Fruit fly (Drosophila melanogaster) whole organism, embryonic: ENCODE results near the gene CG32668.

Experiments used
- Ada2b ChIP-seq: fragments of 200-800 bp; sonication (Bioruptor generic); IDR thresholded peaks from 2 replicates; pipeline ENCODE4 v1.3.6; 2022; ENCODE audit warnings: missing biosample characterization, missing genetic modification characterization
- Blimp-1 ChIP-seq: fragments of 200-800 bp; sonication (Bioruptor generic); optimal IDR thresholded peaks from 3 replicates; lab custom pipeline; 2018; ENCODE audit warnings: missing biosample characterization, missing genetic modification characterization, mild to moderate bottlenecking, moderate library complexity, missing genetic modification reagents
- CG11093 ChIP-seq: fragments of 200-800 bp; sonication (Bioruptor generic); IDR thresholded peaks from 3 replicates; pipeline ENCODE4 v1.3.6; 2022; ENCODE audit warnings: missing biosample characterization, missing genetic modification characterization
- CG12391 ChIP-seq: fragments of 200-800 bp; sonication (Bioruptor generic); optimal IDR thresholded peaks from 3 replicates; lab custom pipeline; 2018; ENCODE audit warnings: missing biosample characterization, mild to moderate bottlenecking, missing genetic modification characterization, moderate library complexity
- CG14441 ChIP-seq: fragments of 200-800 bp; sonication (Bioruptor generic); IDR thresholded peaks from 2 replicates; pipeline ENCODE4 v1.3.6; 2022; ENCODE audit warnings: missing biosample characterization, missing genetic modification characterization
- CG17361 ChIP-seq: fragments of 200-800 bp; sonication (Bioruptor generic); IDR thresholded peaks from 3 replicates; pipeline ENCODE4 v1.3.6; 2022; ENCODE audit warnings: missing biosample characterization, missing genetic modification characterization
- CG32767 ChIP-seq: fragments of 200-800 bp; sonication (Bioruptor generic); IDR thresholded peaks from 2 replicates; pipeline ENCODE4 v1.3.6; 2022; ENCODE audit warnings: missing biosample characterization, missing genetic modification characterization
- CG3281 ChIP-seq: fragments of 200-800 bp; sonication (Bioruptor generic); optimal IDR thresholded peaks from 3 replicates; lab custom pipeline; 2017; ENCODE audit warnings: missing biosample characterization, mild to moderate bottlenecking, missing genetic modification characterization
- CG4328 ChIP-seq: fragments of 200-800 bp; sonication (Bioruptor generic); optimal IDR thresholded peaks from 3 replicates; lab custom pipeline; 2017; ENCODE audit warnings: missing biosample characterization, missing genetic modification reagents, missing genetic modification characterization
- CG4424 ChIP-seq: fragments of 200-800 bp; sonication (Bioruptor generic); optimal IDR thresholded peaks from 3 replicates; lab custom pipeline; 2016; ENCODE audit warnings: missing biosample characterization, missing genetic modification characterization
- CG4707 ChIP-seq: fragments of 200-800 bp; sonication (Bioruptor generic); optimal IDR thresholded peaks from 2 replicates; lab custom pipeline; 2018; ENCODE audit warnings: missing biosample characterization, mild to moderate bottlenecking, missing genetic modification characterization, moderate library complexity
- CG5180 ChIP-seq: fragments of 200-800 bp; sonication (Bioruptor generic); optimal IDR thresholded peaks from 3 replicates; lab custom pipeline; 2017; ENCODE audit warnings: missing biosample characterization, missing genetic modification characterization, mild to moderate bottlenecking, moderate library complexity, missing genetic modification reagents
- CG8388 ChIP-seq: fragments of 200-800 bp; sonication (Bioruptor generic); optimal IDR thresholded peaks from 2 replicates; lab custom pipeline; 2019; ENCODE audit warnings: missing biosample characterization, mild to moderate bottlenecking, missing genetic modification characterization, moderate library complexity
- CG8765 ChIP-seq: fragments of 200-800 bp; sonication (Bioruptor generic); IDR thresholded peaks from 2 replicates; pipeline ENCODE4 v1.3.6; 2022; ENCODE audit warnings: missing biosample characterization, missing genetic modification characterization
- CG9215 ChIP-seq: fragments of 200-800 bp; sonication (Bioruptor generic); IDR thresholded peaks from 2 replicates; pipeline ENCODE4 v1.3.6; 2022; ENCODE audit warnings: missing biosample characterization, missing genetic modification characterization
- CkIIα-i1 ChIP-seq: fragments of 200-800 bp; sonication (Bioruptor generic); IDR thresholded peaks from 2 replicates; pipeline ENCODE4 v1.3.6; 2022; ENCODE audit warnings: missing biosample characterization, missing genetic modification characterization
- D19A ChIP-seq: fragments of 200-800 bp; optimal IDR thresholded peaks from 3 replicates; lab custom pipeline; 2019; ENCODE audit warnings: missing biosample characterization, mild to moderate bottlenecking, missing genetic modification characterization, moderate library complexity
- Dip3 ChIP-seq: fragments of 200-800 bp; sonication (Bioruptor generic); optimal IDR thresholded peaks from 3 replicates; lab custom pipeline; 2016; ENCODE audit warnings: missing biosample characterization, missing genetic modification characterization
- Dref ChIP-seq: fragments of 200-800 bp; sonication (Bioruptor generic); IDR thresholded peaks from 2 replicates; pipeline ENCODE4 v1.3.6; 2022; ENCODE audit warnings: missing biosample characterization, missing genetic modification characterization
- Gug ChIP-seq: fragments of 200-800 bp; sonication (Bioruptor generic); IDR thresholded peaks from 4 replicates; pipeline ENCODE4 v1.3.6; 2022; ENCODE audit warnings: missing biosample characterization, missing genetic modification characterization
- Hmx ChIP-seq: fragments of 200-800 bp; sonication (Bioruptor generic); optimal IDR thresholded peaks from 2 replicates; lab custom pipeline; 2016; ENCODE audit warnings: missing biosample characterization, missing genetic modification characterization
- Max ChIP-seq: fragments of 200-800 bp; sonication (Bioruptor generic); optimal IDR thresholded peaks from 2 replicates; lab custom pipeline; 2016; ENCODE audit warnings: missing biosample characterization, mild to moderate bottlenecking, missing genetic modification characterization
- Mes4 ChIP-seq: fragments of 200-800 bp; sonication (Bioruptor generic); optimal IDR thresholded peaks from 2 replicates; lab custom pipeline; 2016; ENCODE audit warnings: missing biosample characterization, missing genetic modification characterization
- Mrtf ChIP-seq: fragments of 200-800 bp; sonication (Bioruptor generic); IDR thresholded peaks from 3 replicates; pipeline ENCODE4 v1.3.6; 2022; ENCODE audit warnings: missing biosample characterization, missing genetic modification characterization
- NK7.1 ChIP-seq: fragments of 200-800 bp; sonication (Bioruptor generic); optimal IDR thresholded peaks from 3 replicates; lab custom pipeline; 2016; ENCODE audit warnings: missing biosample characterization, missing genetic modification characterization
- Oaz ChIP-seq: fragments of 200-800 bp; sonication (Bioruptor generic); IDR thresholded peaks from 2 replicates; pipeline ENCODE4 v1.3.6; 2022; ENCODE audit warnings: missing biosample characterization, missing genetic modification characterization
- Rfx ChIP-seq: fragments of 200-800 bp; sonication (Bioruptor generic); IDR thresholded peaks from 2 replicates; pipeline ENCODE4 v1.3.6; 2022; ENCODE audit warnings: missing biosample characterization, missing genetic modification characterization
- Side ChIP-seq: fragments of 200-800 bp; sonication (Bioruptor generic); optimal IDR thresholded peaks from 2 replicates; lab custom pipeline; 2016; ENCODE audit warnings: missing biosample characterization, missing genetic modification characterization
- Sox102F ChIP-seq: fragments of 200-800 bp; sonication (Bioruptor generic); optimal IDR thresholded peaks from 2 replicates; lab custom pipeline; 2018; ENCODE audit warnings: missing biosample characterization, mild to moderate bottlenecking, missing genetic modification characterization, moderate library complexity
- Vsx1 ChIP-seq: fragments of 200-800 bp; sonication (Bioruptor generic); optimal IDR thresholded peaks from 2 replicates; lab custom pipeline; 2017; ENCODE audit warnings: missing biosample characterization, mild to moderate bottlenecking, missing genetic modification characterization, missing genetic modification reagents
- al ChIP-seq: fragments of 200-800 bp; sonication (Bioruptor generic); IDR thresholded peaks from 2 replicates; pipeline ENCODE4 v1.3.6; 2022; ENCODE audit warnings: missing biosample characterization, missing genetic modification characterization
- cad ChIP-seq: fragments of >200 bp; optimal IDR thresholded peaks from 2 replicates; lab custom pipeline; 2017; ENCODE audit warnings: missing biosample characterization, missing genetic modification characterization
- caup ChIP-seq: fragments of 200-800 bp; sonication (Bioruptor generic); optimal IDR thresholded peaks from 3 replicates; lab custom pipeline; 2017; ENCODE audit warnings: missing biosample characterization, mild to moderate bottlenecking, missing genetic modification characterization, moderate library complexity; ENCODE audit not compliant: severe bottlenecking
- chif ChIP-seq, 2 experiments: fragments of 200-800 bp; sonication (Bioruptor generic); optimal IDR thresholded peaks; 3 replicates each; lab custom pipeline; 2016; ENCODE audit warnings: missing biosample characterization in 2 of 2, missing genetic modification characterization in 2 of 2
- dpn ChIP-seq, 2 experiments: fragments of 200-800 bp; sonication (Bioruptor generic); optimal IDR thresholded peaks; 3 replicates each; lab custom pipeline; 2016; ENCODE audit warnings: missing biosample characterization in 2 of 2, missing genetic modification characterization in 2 of 2
- ken ChIP-seq: fragments of 200-800 bp; sonication (Bioruptor generic); IDR thresholded peaks from 3 replicates; pipeline ENCODE4 v1.3.6; 2022; ENCODE audit warnings: missing biosample characterization, missing genetic modification characterization
- klu ChIP-seq: fragments of 200-800 bp; sonication (Bioruptor generic); IDR thresholded peaks from 2 replicates; pipeline ENCODE4 v1.3.6; 2022; ENCODE audit warnings: missing biosample characterization, missing genetic modification characterization
- kni ChIP-seq: fragments of 200-800 bp; sonication (Bioruptor generic); optimal IDR thresholded peaks from 3 replicates; lab custom pipeline; 2017; ENCODE audit warnings: mild to moderate bottlenecking, missing biosample characterization, missing genetic modification reagents, missing genetic modification characterization
- mam ChIP-seq: fragments of 200-800 bp; sonication (Bioruptor generic); optimal IDR thresholded peaks from 3 replicates; lab custom pipeline; 2016; ENCODE audit warnings: missing biosample characterization, missing genetic modification characterization
- nerfin-1 ChIP-seq: fragments of 200-800 bp; sonication (Bioruptor generic); optimal IDR thresholded peaks from 3 replicates; lab custom pipeline; 2019; ENCODE audit warnings: missing biosample characterization, mild to moderate bottlenecking, missing genetic modification characterization, moderate library complexity
- p53 ChIP-seq: fragments of 200-800 bp; sonication (Bioruptor generic); optimal IDR thresholded peaks from 2 replicates; lab custom pipeline; 2016; ENCODE audit warnings: missing biosample characterization, missing genetic modification characterization
- pho ChIP-seq: fragments of 200-800 bp; sonication (Bioruptor generic); optimal IDR thresholded peaks from 2 replicates; lab custom pipeline; 2016; ENCODE audit warnings: missing biosample characterization, missing genetic modification characterization
- psq ChIP-seq: fragments of 200-800 bp; sonication (Bioruptor generic); optimal IDR thresholded peaks from 2 replicates; lab custom pipeline; 2017; ENCODE audit warnings: missing biosample characterization, missing genetic modification characterization
- run ChIP-seq: fragments of 200-800 bp; sonication (Bioruptor generic); optimal IDR thresholded peaks from 3 replicates; lab custom pipeline; 2018; ENCODE audit warnings: missing biosample characterization, mild to moderate bottlenecking, missing genetic modification characterization
- sens-2 ChIP-seq: fragments of 200-800 bp; sonication (Bioruptor generic); IDR thresholded peaks from 2 replicates; pipeline ENCODE4 v1.3.6; 2022; ENCODE audit warnings: missing biosample characterization, missing genetic modification characterization
- slou ChIP-seq: fragments of 200-800 bp; sonication (Bioruptor generic); optimal IDR thresholded peaks from 3 replicates; lab custom pipeline; 2016; ENCODE audit warnings: missing biosample characterization, missing genetic modification characterization
- stwl ChIP-seq: fragments of 200-800 bp; sonication (Bioruptor generic); optimal IDR thresholded peaks from 3 replicates; lab custom pipeline; 2018; ENCODE audit warnings: missing biosample characterization, mild to moderate bottlenecking, missing genetic modification characterization, moderate library complexity
- tin ChIP-seq: fragments of 200-800 bp; sonication (Bioruptor generic); optimal IDR thresholded peaks from 3 replicates; lab custom pipeline; 2016; ENCODE audit warnings: missing biosample characterization, missing genetic modification characterization
- twi ChIP-seq: fragments of 200-800 bp; optimal IDR thresholded peaks from 2 replicates; lab custom pipeline; 2019; ENCODE audit warnings: missing biosample characterization, mild to moderate bottlenecking, missing genetic modification characterization, moderate library complexity
- wek ChIP-seq: fragments of 200-800 bp; sonication (Bioruptor generic); optimal IDR thresholded peaks from 3 replicates; lab custom pipeline; 2018; ENCODE audit warnings: missing biosample characterization, mild to moderate bottlenecking, missing genetic modification characterization, moderate library complexity

Gene CG32668

dm6 chrX:11136587-11137512 lies 22.7 kb downstream of the CG32668 start, which contains the start of gene Klp10A (continued):
- TF ChIP-seq CG17361 (GFP tag; lab: Robert Waterston, UW) (peak; percentile 46; the same call in 1 of the 3 replicates), wek (GFP tag; lab: Kevin White, UChicago) (no peak), pho (GFP tag; lab: Kevin White, UChicago) (peak; percentile 7), kni (GFP tag; lab: Kevin White, UChicago) (no peak), mam (GFP tag; lab: Kevin White, UChicago) (peak; percentile 42), Max (no peak), CG5180 (GFP tag; lab: Kevin White, UChicago) (no peak), klu (GFP tag; lab: Robert Waterston, UW) (no peak), Side (GFP tag; lab: Kevin White, UChicago) (peak; percentile 18), nerfin-1 (tag; lab: Kevin White, UChicago) (peak; percentile 87), NK7.1 (GFP tag; lab: Kevin White, UChicago) (no peak), Blimp-1 (GFP tag; lab: Kevin White, UChicago) (no peak), sens-2 (GFP tag; lab: Robert Waterston, UW) (no peak), run (tag; lab: Kevin White, UChicago) (no peak), psq (GFP tag; lab: Kevin White, UChicago) (no peak), CG32767 (GFP tag; lab: Robert Waterston, UW) (0 out of 2 replicates have a peak, but pooled peaks have one; percentile 24), Mes4 (no peak), tin (GFP tag; lab: Kevin White, UChicago) (no peak), CkIIα-i1 (GFP tag; lab: Robert Waterston, UW) (no peak), CG11093 (no peak), Oaz (no peak), CG8765 (GFP tag; lab: Robert Waterston, UW) (no peak), CG8388 (GFP tag; lab: Kevin White, UChicago) (no peak), Hmx (GFP tag; lab: Kevin White, UChicago) (no peak), Vsx1 (GFP tag; lab: Kevin White, UChicago) (no peak), CG4707 (GFP tag; lab: Kevin White, UChicago) (no peak), caup (GFP tag; lab: Kevin White, UChicago) (peak; percentile 45), chif (GFP tag; optimal IDR thresholded peaks at IDR 0.05; lab: Kevin White, UChicago) (no peak), dpn (GFP tag; optimal IDR thresholded peaks at IDR 0.05; lab: Kevin White, UChicago) (peak in 1 of 2 experiments; percentile 35), CG12391 (tag; lab: Kevin White, UChicago) (no peak), Sox102F (GFP tag; lab: Kevin White, UChicago) (no peak), CG3281 (peak; percentile 20), CG4328 (GFP tag; lab: Kevin White, UChicago) (no peak), CG9215 (GFP tag; lab: Robert Waterston, UW) (no peak), Gug (GFP tag; lab: Robert Waterston, UW) (no peak), Mrtf (GFP tag; lab: Robert Waterston, UW) (no peak), cad (GFP tag; lab: Kevin White, UChicago) (no peak), CG4424 (GFP tag; lab: Kevin White, UChicago) (peak; percentile 14), CG14441 (no peak), Rfx (GFP tag; lab: Robert Waterston, UW) (peak; percentile 44; the same call in 1 of the 2 replicates), Ada2b (GFP tag; lab: Robert Waterston, UW) (no peak), ken (GFP tag; lab: Robert Waterston, UW) (no peak), D19A (tag; lab: Kevin White, UChicago) (no peak), Dref (GFP tag; lab: Robert Waterston, UW) (peak; percentile 29; the same call in 1 of the 2 replicates), al (no peak), twi (no peak), Dip3 (no peak), slou (no peak), stwl (no peak), p53 (GFP tag; lab: Kevin White, UChicago) (no peak)
